Fruit fly (Drosophila melanogaster): Measurements from ENCODE around the gene CG3527.

Gene CG3527

DNA sequence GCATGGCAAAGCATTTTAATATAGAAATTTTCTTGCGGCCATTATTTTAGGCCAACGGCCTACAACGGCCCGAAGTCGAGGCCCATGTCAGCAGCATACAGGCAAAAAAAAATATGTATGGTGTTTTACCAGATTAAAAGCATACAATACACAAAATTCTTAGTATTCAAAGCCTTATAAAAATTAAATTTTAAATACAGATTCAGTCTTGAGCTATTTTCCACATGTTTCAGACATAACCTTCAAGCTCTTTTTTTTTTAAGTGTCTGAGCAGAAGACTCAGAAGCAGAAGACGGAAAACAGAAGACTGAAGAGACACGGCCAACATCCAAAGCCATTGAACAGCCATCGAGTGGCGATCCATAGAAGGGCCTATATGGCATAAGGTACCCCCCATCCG is 30.0 kb downstream of the CG3527 start (continued):
- TF ChIP-seq chif (GFP tag; optimal IDR thresholded peaks at IDR 0.05) = peak in 1 of 2 experiments; percentile 28
- no peak for TF ChIP-seq CG9215 (GFP tag; IDR thresholded peaks at IDR 0.05)
- no peak for TF ChIP-seq inv (GFP tag; IDR thresholded peaks at IDR 0.05; ENCODE audit: partially characterized antibody)
- TF ChIP-seq cg (GFP tag; optimal IDR thresholded peaks at IDR 0.05) = no peak
- TF ChIP-seq fd96Cb (tag; optimal IDR thresholded peaks at IDR 0.05) = peak; percentile 58
- 0 out of 2 replicates have a peak, but pooled peaks have one; percentile 8 for TF ChIP-seq chm (GFP tag; IDR thresholded peaks at IDR 0.05)
- TF ChIP-seq H2.0 (GFP tag; IDR thresholded peaks at IDR 0.05) = no peak
- no peak for TF ChIP-seq CG7357 (GFP tag; IDR thresholded peaks at IDR 0.05)
- no peak for TF ChIP-seq CG11560 (tag; IDR thresholded peaks at IDR 0.05)
- TF ChIP-seq Optix (GFP tag; IDR thresholded peaks at IDR 0.05) = no peak
- no peak for TF ChIP-seq CG33213 (GFP tag; optimal IDR thresholded peaks at IDR 0.05)
- peak; percentile 64; the same call in 1 of the 3 replicates for TF ChIP-seq zfh1 (GFP tag; IDR thresholded peaks at IDR 0.05)
- TF ChIP-seq Elba2 (GFP tag; optimal IDR thresholded peaks at IDR 0.05) = no peak
- TF ChIP-seq HmgZ (tag; optimal IDR thresholded peaks at IDR 0.05) = no peak
- TF ChIP-seq Dfd (GFP tag; optimal IDR thresholded peaks at IDR 0.05) = no peak
- no peak for TF ChIP-seq ac (GFP tag; optimal IDR thresholded peaks at IDR 0.05)
- no peak for TF ChIP-seq CG12071 (GFP tag; optimal IDR thresholded peaks at IDR 0.05)
- no peak for TF ChIP-seq E2f2 (GFP tag; IDR thresholded peaks at IDR 0.05)
- no peak for TF ChIP-seq h (optimal IDR thresholded peaks at IDR 0.05)
- no peak for TF ChIP-seq Dref (GFP tag; IDR thresholded peaks at IDR 0.05)
- TF ChIP-seq D (optimal IDR thresholded peaks at IDR 0.05) = no peak
- TF ChIP-seq D (GFP tag; optimal IDR thresholded peaks at IDR 0.05) = peak; percentile 55
- TF ChIP-seq Bdp1 (GFP tag; optimal IDR thresholded peaks at IDR 0.05) = no peak
- no peak for TF ChIP-seq Usf (GFP tag; optimal IDR thresholded peaks at IDR 0.05)
- peak in 1 of 2 experiments; percentile 6 for TF ChIP-seq Hr51 (GFP tag; optimal IDR thresholded peaks at IDR 0.05)
- no peak for TF ChIP-seq Sin3A (optimal IDR thresholded peaks at IDR 0.05)
- TF ChIP-seq CG18764 (GFP tag; optimal IDR thresholded peaks at IDR 0.05) = no peak
- TF ChIP-seq Camta (GFP tag; optimal IDR thresholded peaks at IDR 0.05) = peak; percentile 9
- TF ChIP-seq CG13894 (tag; optimal IDR thresholded peaks at IDR 0.05) = no peak
- TF ChIP-seq CG6254 (GFP tag; optimal IDR thresholded peaks at IDR 0.05) = peak; percentile 57
- TF ChIP-seq nmo (GFP tag; optimal IDR thresholded peaks at IDR 0.05) = peak; percentile 65
- TF ChIP-seq Chrac-16 (GFP tag; optimal IDR thresholded peaks at IDR 0.05) = peak; percentile 30
- TF ChIP-seq CG1529 (GFP tag; optimal IDR thresholded peaks at IDR 0.05) = peak; percentile 36
- TF ChIP-seq pnt (GFP tag; optimal IDR thresholded peaks at IDR 0.05) = peak; percentile 22
- no peak for TF ChIP-seq maf-S (GFP tag; optimal IDR thresholded peaks at IDR 0.05)
- no peak for TF ChIP-seq klu (GFP tag; IDR thresholded peaks at IDR 0.05)
- no peak for TF ChIP-seq caup (GFP tag; optimal IDR thresholded peaks at IDR 0.05; ENCODE audit: severe bottlenecking)
- TF ChIP-seq row (GFP tag; IDR thresholded peaks at IDR 0.05) = peak; percentile 55
- no peak for TF ChIP-seq CG10321 (GFP tag; IDR thresholded peaks at IDR 0.05)
- TF ChIP-seq Vsx1 (GFP tag; optimal IDR thresholded peaks at IDR 0.05) = no peak
- no peak for TF ChIP-seq CG14050 (GFP tag; IDR thresholded peaks at IDR 0.05)
- TF ChIP-seq CG3995 (GFP tag; optimal IDR thresholded peaks at IDR 0.05) = no peak
- TF ChIP-seq slou (GFP tag; optimal IDR thresholded peaks at IDR 0.05) = no peak
- no peak for TF ChIP-seq dpn (GFP tag; optimal IDR thresholded peaks at IDR 0.05)
- no peak for TF ChIP-seq CG4328 (GFP tag; optimal IDR thresholded peaks at IDR 0.05)
- peak; percentile 32 for TF ChIP-seq pum (GFP tag; optimal IDR thresholded peaks at IDR 0.05)
- no peak for TF ChIP-seq Nf-YC (tag; optimal IDR thresholded peaks at IDR 0.05)
- TF ChIP-seq onecut (GFP tag; IDR thresholded peaks at IDR 0.05) = no peak
- TF ChIP-seq cas (GFP tag; IDR thresholded peaks at IDR 0.05) = no peak
- TF ChIP-seq trh (GFP tag; optimal IDR thresholded peaks at IDR 0.05) = no peak
- peak; percentile 37; the same call in 1 of the 2 replicates for TF ChIP-seq HLH3B (GFP tag; IDR thresholded peaks at IDR 0.05)
- TF ChIP-seq sob (GFP tag; IDR thresholded peaks at IDR 0.05) = no peak; the same call in 1 of the 2 replicates
- no peak for TF ChIP-seq CG17912 (GFP tag; optimal IDR thresholded peaks at IDR 0.05)
- TF ChIP-seq CG2120 (GFP tag; optimal IDR thresholded peaks at IDR 0.05) = no peak
